Worm (Caenorhabditis elegans): ENCODE measurements around the gene hex-3.

hex-3 gene

ce11 chrIII:10848858-10849257 is at the start of gene hex-3, which contains the start of gene fbxb-85:
TSS of gene hex-3 (plus strand) at chrIII:10849222.
TSS of gene fbxb-85 (minus strand) at chrIII:10848963.
- TF ChIP-seq unc-42 (tag; optimal IDR thresholded peaks at IDR 0.05), result peak; percentile 97
- peak; percentile 73 for TF ChIP-seq C08G9.2 (tag; optimal IDR thresholded peaks at IDR 0.05)
- TF ChIP-seq pros-1 (tag; optimal IDR thresholded peaks at IDR 0.05), result no peak
- TF ChIP-seq sdc-2 (tag; optimal IDR thresholded peaks at IDR 0.05), result peak; percentile 46
- TF ChIP-seq fkh-10 (GFP tag; optimal IDR thresholded peaks at IDR 0.05), result no peak
- peak; percentile 80 for TF ChIP-seq hlh-6 (tag; optimal IDR thresholded peaks at IDR 0.05)
- no peak for TF ChIP-seq elt-4 (tag; optimal IDR thresholded peaks at IDR 0.05)
- TF ChIP-seq nfya-1 (tag; optimal IDR thresholded peaks at IDR 0.05), result peak; percentile 94
- peak; percentile 23 for TF ChIP-seq unc-55 (GFP tag; optimal IDR thresholded peaks at IDR 0.05)
- peak; percentile 42 for TF ChIP-seq ahr-1 (tag; optimal IDR thresholded peaks at IDR 0.05)
- peak; percentile 70 for TF ChIP-seq ceh-2 (tag; optimal IDR thresholded peaks at IDR 0.05)
- peak; percentile 80 for TF ChIP-seq syd-9 (tag; optimal IDR thresholded peaks at IDR 0.05)
- peak; percentile 65 for TF ChIP-seq che-1 (tag; optimal IDR thresholded peaks at IDR 0.05)
- no peak for TF ChIP-seq tbx-7 (tag; optimal IDR thresholded peaks at IDR 0.05)
- TF ChIP-seq dve-1 (tag; optimal IDR thresholded peaks at IDR 0.05), result peak; percentile 74
- no peak for TF ChIP-seq ceh-9 (tag; optimal IDR thresholded peaks at IDR 0.05)
- TF ChIP-seq ceh-45 (GFP tag; IDR thresholded peaks at IDR 0.05), result peak; percentile 55; the same call in 1 of the 2 replicates
- peak; percentile 39 for TF ChIP-seq K02D7.2 (tag; optimal IDR thresholded peaks at IDR 0.05)
- TF ChIP-seq ets-4 (tag; optimal IDR thresholded peaks at IDR 0.05), result peak; percentile 40
- peak; percentile 50 for TF ChIP-seq nhr-232 (tag; optimal IDR thresholded peaks at IDR 0.05)
- no peak for TF ChIP-seq pax-1 (tag; optimal IDR thresholded peaks at IDR 0.05)
- TF ChIP-seq ceh-18 (tag; optimal IDR thresholded peaks at IDR 0.05), result peak; percentile 93
- TF ChIP-seq ceh-14 (tag; optimal IDR thresholded peaks at IDR 0.05), result peak; percentile 66
- TF ChIP-seq lim-6 (tag; optimal IDR thresholded peaks at IDR 0.05), result peak; percentile 50
- peak; percentile 86 for TF ChIP-seq tbx-2 (tag; optimal IDR thresholded peaks at IDR 0.05)
- peak; percentile 58 for TF ChIP-seq T23F11.4 (GFP tag; optimal IDR thresholded peaks at IDR 0.05)
- peak; percentile 62 for TF ChIP-seq C38D4.7 (GFP tag; optimal IDR thresholded peaks at IDR 0.05)
- TF ChIP-seq ceh-6 (GFP tag; optimal IDR thresholded peaks at IDR 0.05), result peak; percentile 71
- peak; percentile 80 for TF ChIP-seq ref-2 (tag; optimal IDR thresholded peaks at IDR 0.05)
- TF ChIP-seq npax-4 (tag; optimal IDR thresholded peaks at IDR 0.05), result peak; percentile 66
- peak; percentile 46 for TF ChIP-seq ceh-24 (tag; optimal IDR thresholded peaks at IDR 0.05)
- TF ChIP-seq unc-86 (tag; optimal IDR thresholded peaks at IDR 0.05), result peak; percentile 88
- peak; percentile 69 for TF ChIP-seq fax-1 (tag; optimal IDR thresholded peaks at IDR 0.05)
- peak; percentile 67 for TF ChIP-seq Y22D7AL.16 (tag; optimal IDR thresholded peaks at IDR 0.05)
- TF ChIP-seq pat-9 (tag; optimal IDR thresholded peaks at IDR 0.05), result peak; percentile 77
- TF ChIP-seq ceh-48 (tag; optimal IDR thresholded peaks at IDR 0.05), result peak; percentile 67
- no peak for TF ChIP-seq pag-3 (tag; optimal IDR thresholded peaks at IDR 0.05; ENCODE audit: borderline replicate concordance)
- peak; percentile 35 for TF ChIP-seq K09A11.1 (tag; optimal IDR thresholded peaks at IDR 0.05; ENCODE audit: insufficient read depth)
- peak; percentile 59 for TF ChIP-seq unc-3 (GFP tag; conservative IDR thresholded peaks at IDR 0.05)
- TF ChIP-seq unc-3 (tag; optimal IDR thresholded peaks at IDR 0.05), result peak; percentile 63
- peak; percentile 67 for TF ChIP-seq ceh-19 (GFP tag; optimal IDR thresholded peaks at IDR 0.05)
- TF ChIP-seq ceh-31 (tag; optimal IDR thresholded peaks at IDR 0.05), result peak; percentile 92
- TF ChIP-seq ama-1 (optimal IDR thresholded peaks at IDR 0.05), result no peak
- peak; percentile 50 for TF ChIP-seq gmeb-2 (tag; optimal IDR thresholded peaks at IDR 0.05)
- peak; percentile 46 for TF ChIP-seq hlh-15 (tag; optimal IDR thresholded peaks at IDR 0.05)
- TF ChIP-seq pha-2 (tag; optimal IDR thresholded peaks at IDR 0.05), result peak; percentile 71
- TF ChIP-seq fkh-6 (tag; optimal IDR thresholded peaks at IDR 0.05), result peak; percentile 53
- no peak for TF ChIP-seq hlh-30 (tag; optimal IDR thresholded peaks at IDR 0.05; ENCODE audit: insufficient read depth)
- TF ChIP-seq zip-5 (tag; optimal IDR thresholded peaks at IDR 0.05), result peak; percentile 28
- TF ChIP-seq pha-4 (tag; optimal IDR thresholded peaks at IDR 0.05), result no peak
- TF ChIP-seq ttx-3 (tag; optimal IDR thresholded peaks at IDR 0.05), result peak; percentile 80
- TF ChIP-seq odd-2 (tag; optimal IDR thresholded peaks at IDR 0.05), result no peak
- TF ChIP-seq rnt-1 (tag; optimal IDR thresholded peaks at IDR 0.05), result peak; percentile 65

All from whole organism, late embryonic.